Worm (Caenorhabditis elegans): ENCODE measurements around the gene T25B2.2.

ce11 chrX:6205325-6205724 is 35.9 kb downstream of the T25B2.2 start:
- TF ChIP-seq tlf-1 (GFP tag; optimal IDR thresholded peaks at IDR 0.05) (no peak), efl-1 (GFP tag; optimal IDR thresholded peaks at IDR 0.05) (no peak), F49E8.2 (tag; optimal IDR thresholded peaks at IDR 0.05; ENCODE audit: insufficient read depth) (no peak), ceh-27 (GFP tag; optimal IDR thresholded peaks at IDR 0.05) (no peak), zim-3 (tag; optimal IDR thresholded peaks at IDR 0.05) (no peak), let-607 (tag; optimal IDR thresholded peaks at IDR 0.05) (no peak), B0261.1 (tag; optimal IDR thresholded peaks at IDR 0.05) (no peak), nhr-90 (tag; optimal IDR thresholded peaks at IDR 0.05) (no peak), ccch-3 (GFP tag; optimal IDR thresholded peaks at IDR 0.05) (no peak), F37B4.10 (GFP tag; IDR thresholded peaks at IDR 0.05) (no peak)

All from whole organism, young adult.